Worm (Caenorhabditis elegans) whole organism, L4/young adult: ENCODE measurements around the gene btb-2.

Experiments used
- W03F9.2 ChIP-seq: fragments of 150-350 bp; optimal IDR thresholded peaks from 2 replicates; lab custom pipeline; 2014; ENCODE audit warnings: missing biosample characterization, missing genetic modification characterization
- him-1 ChIP-seq: sonication (generic microtip); optimal IDR thresholded peaks from 2 replicates; lab custom pipeline; 2016; ENCODE audit warnings: missing genotype, missing genetic modification reagents, missing genetic modification characterization, missing compliant biosample characterization

ce11 chrII:6401649-6402048 lies at the start of gene btb-2:
- no peak for TF ChIP-seq him-1 (tag; lab: Kevin White, UChicago)
- no peak for TF ChIP-seq W03F9.2 (tag; lab: Kevin White, UChicago)
